Worm (Caenorhabditis elegans): ENCODE results near the gene srv-25.

srv-25 gene

DNA sequence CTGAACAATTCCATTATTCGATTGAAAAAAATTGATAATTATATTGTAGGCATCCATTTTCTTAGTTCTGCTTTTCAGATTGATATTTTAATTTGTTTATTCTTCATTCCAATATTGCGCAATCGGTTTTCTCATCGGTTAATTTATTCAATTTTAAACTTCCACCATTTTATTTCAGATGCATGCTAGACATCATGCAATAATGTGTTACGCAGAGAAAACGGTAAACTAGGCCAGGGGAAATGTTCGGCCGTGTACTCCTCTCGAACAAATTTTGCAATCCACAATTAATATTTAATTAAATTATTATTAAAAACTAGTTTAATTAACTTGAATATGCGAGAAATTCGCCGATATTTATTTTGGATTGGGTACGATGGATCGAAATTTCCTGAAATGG is 18.1 kb upstream of the srv-25 start, which contains the start of gene Y73B6BL.29 (continued):
- TF ChIP-seq dpl-1 (GFP tag; optimal IDR thresholded peaks at IDR 0.05) (peak; percentile 80), attf-5 (GFP tag; optimal IDR thresholded peaks at IDR 0.05) (peak; percentile 39), ZK185.1 (tag; optimal IDR thresholded peaks at IDR 0.05; ENCODE audit: poor library complexity, severe bottlenecking) (peak; percentile 97), bed-1 (GFP tag; IDR thresholded peaks at IDR 0.05) (0 out of 2 replicates have a peak, but pooled peaks have one; percentile 63), repo-1 (tag; optimal IDR thresholded peaks at IDR 0.05) (peak; percentile 35), hrde-1 (tag; optimal IDR thresholded peaks at IDR 0.05; ENCODE audit: borderline replicate concordance) (no peak), aptf-2 (GFP tag; conservative IDR thresholded peaks at IDR 0.05) (peak; percentile 72), ceh-58 (GFP tag; IDR thresholded peaks at IDR 0.05) (no peak), cebp-1 (GFP tag; IDR thresholded peaks at IDR 0.05) (peak; percentile 46), cebp-1 (tag; optimal IDR thresholded peaks at IDR 0.05) (peak; percentile 84), bed-2 (GFP tag; IDR thresholded peaks at IDR 0.05) (peak; percentile 88), fkh-3 (tag; optimal IDR thresholded peaks at IDR 0.05) (no peak), F23B12.7 (tag; optimal IDR thresholded peaks at IDR 0.05; ENCODE audit: insufficient read depth) (peak; percentile 24), madf-8 (GFP tag; conservative IDR thresholded peaks at IDR 0.05) (peak; percentile 55; the same call in 1 of the 2 replicates), ztf-28 (GFP tag; IDR thresholded peaks at IDR 0.05) (0 out of 2 replicates have a peak, but pooled peaks have one; percentile 71), nhr-80 (tag; optimal IDR thresholded peaks at IDR 0.05) (no peak), lag-1 (GFP tag; IDR thresholded peaks at IDR 0.05) (no peak), sptf-2 (GFP tag; optimal IDR thresholded peaks at IDR 0.05) (no peak), ceh-27 (GFP tag; optimal IDR thresholded peaks at IDR 0.05) (peak; percentile 96), hmg-1.2 (GFP tag; IDR thresholded peaks at IDR 0.05) (peak; percentile 92), F52B5.7 (tag; optimal IDR thresholded peaks at IDR 0.05) (peak; percentile 61), B0336.3 (GFP tag; IDR thresholded peaks at IDR 0.05) (0 out of 2 replicates have a peak, but pooled peaks have one; percentile 35), sea-2 (GFP tag; IDR thresholded peaks at IDR 0.05) (0 out of 2 replicates have a peak, but pooled peaks have one; percentile 58), lsl-1 (GFP tag; optimal IDR thresholded peaks at IDR 0.05) (peak; percentile 55), C06A6.2 (GFP tag; conservative IDR thresholded peaks at IDR 0.05) (no peak), F49E8.2 (tag; optimal IDR thresholded peaks at IDR 0.05; ENCODE audit: insufficient read depth) (no peak), Y53F4B.3 (GFP tag; IDR thresholded peaks at IDR 0.05) (no peak), hlh-12 (tag; optimal IDR thresholded peaks at IDR 0.05) (no peak), egrh-3 (GFP tag; IDR thresholded peaks at IDR 0.05) (no peak), dox-1 (GFP tag; IDR thresholded peaks at IDR 0.05) (peak; percentile 78), ztf-26 (tag; optimal IDR thresholded peaks at IDR 0.05) (peak; percentile 1), rcor-1 (GFP tag; IDR thresholded peaks at IDR 0.05) (peak; percentile 83), akir-1 (GFP tag; optimal IDR thresholded peaks at IDR 0.05) (peak; percentile 80), T07F8.4 (tag; optimal IDR thresholded peaks at IDR 0.05) (no peak), mcd-1 (GFP tag; IDR thresholded peaks at IDR 0.05) (peak; percentile 81), ceh-91 (GFP tag; IDR thresholded peaks at IDR 0.05) (peak; percentile 64; the same call in 1 of the 2 replicates), snpc-1.1 (tag; optimal IDR thresholded peaks at IDR 0.05; ENCODE audit: insufficient read depth) (peak; percentile 74), madf-3 (GFP tag; IDR thresholded peaks at IDR 0.05) (peak; percentile 82), nhr-90 (tag; optimal IDR thresholded peaks at IDR 0.05) (no peak), D2030.7 (GFP tag; IDR thresholded peaks at IDR 0.05) (peak; percentile 63; the same call in 1 of the 2 replicates), Y53G8AR.9 (GFP tag; conservative IDR thresholded peaks at IDR 0.05) (peak; percentile 84), nfya-2 (GFP tag; IDR thresholded peaks at IDR 0.05) (no peak), Y67H2A.10 (GFP tag; conservative IDR thresholded peaks at IDR 0.05) (no peak), lsy-27 (tag; optimal IDR thresholded peaks at IDR 0.05; ENCODE audit: borderline replicate concordance, insufficient read depth) (no peak), lin-35 (GFP tag; optimal IDR thresholded peaks at IDR 0.05) (peak in 2 of 3 experiments; percentile 69 to 95), ceh-100 (GFP tag; IDR thresholded peaks at IDR 0.05) (peak; percentile 73; the same call in 1 of the 2 replicates), efl-1 (GFP tag; optimal IDR thresholded peaks at IDR 0.05) (peak; percentile 74), Y56A3A.18 (GFP tag; IDR thresholded peaks at IDR 0.05) (no peak)

All from whole organism, young adult.